Worm (Caenorhabditis elegans) whole organism, L2 larva: ENCODE results near the gene exc-5.

Source experiments
- C34F6.9 ChIP-seq: fragments of 150-350 bp; optimal IDR thresholded peaks from 2 replicates; lab custom pipeline; 2014; ENCODE audit warnings: missing biosample characterization, missing genetic modification characterization
- F13H6.1 ChIP-seq: sonication (generic microtip); optimal IDR thresholded peaks from 2 replicates; lab custom pipeline; 2016; ENCODE audit warnings: missing genetic modification characterization, missing compliant biosample characterization
- R02D3.7 ChIP-seq: fragments of 150-350 bp; optimal IDR thresholded peaks from 2 replicates; lab custom pipeline; 2014; ENCODE audit warnings: missing biosample characterization, missing genetic modification characterization
- Y55F3AM.14 ChIP-seq: fragments of 200-800 bp; sonication (Bioruptor generic); optimal IDR thresholded peaks from 2 replicates; lab custom pipeline; 2018; ENCODE audit warnings: mild to moderate bottlenecking, missing genetic modification characterization, missing compliant biosample characterization
- aly-2 ChIP-seq: fragments of 150-350 bp; optimal IDR thresholded peaks from 2 replicates; lab custom pipeline; 2014; ENCODE audit warnings: missing biosample characterization, missing genetic modification characterization
- ama-1 ChIP-seq: fragments of 150-350 bp; optimal IDR thresholded peaks from 2 replicates; lab custom pipeline; 2018; ENCODE audit warnings: inconsistent platforms
- blmp-1 ChIP-seq: sonication (generic microtip); optimal IDR thresholded peaks from 2 replicates; lab custom pipeline; 2017; ENCODE audit warnings: missing genetic modification characterization, mild to moderate bottlenecking, missing compliant biosample characterization, antibody characterized with exemption, moderate library complexity; ENCODE audit not compliant: insufficient read depth
- ceh-82 ChIP-seq: fragments of 150-350 bp; optimal IDR thresholded peaks from 2 replicates; lab custom pipeline; 2014; ENCODE audit warnings: missing biosample characterization, missing genetic modification characterization
- crh-2 ChIP-seq: sonication (generic microtip); optimal IDR thresholded peaks from 2 replicates; lab custom pipeline; 2017; ENCODE audit warnings: missing biosample characterization, missing genetic modification characterization
- dmd-4 ChIP-seq: sonication (generic microtip); optimal IDR thresholded peaks from 2 replicates; lab custom pipeline; 2017; ENCODE audit warnings: missing biosample characterization, missing genetic modification characterization
- elt-1 ChIP-seq: fragments of 150-350 bp; optimal IDR thresholded peaks from 2 replicates; lab custom pipeline; 2014; ENCODE audit warnings: missing biosample characterization, missing genetic modification characterization
- elt-3 ChIP-seq: sonication (generic microtip); optimal IDR thresholded peaks from 2 replicates; lab custom pipeline; 2017; ENCODE audit warnings: missing biosample characterization, missing genetic modification characterization
- fos-1 ChIP-seq: fragments of 150-350 bp; optimal IDR thresholded peaks from 2 replicates; lab custom pipeline; 2014; ENCODE audit warnings: missing biosample characterization, missing genetic modification characterization
- gmeb-1 ChIP-seq: fragments of 150-350 bp; optimal IDR thresholded peaks from 2 replicates; lab custom pipeline; 2014; ENCODE audit warnings: missing biosample characterization, missing genetic modification characterization
- lin-11 ChIP-seq: fragments of 150-350 bp; sonication (generic microtip); optimal IDR thresholded peaks from 2 replicates; lab custom pipeline; 2014; ENCODE audit warnings: missing biosample characterization, missing genetic modification characterization, inconsistent platforms, mixed read lengths
- lin-13 ChIP-seq: fragments of 150-350 bp; optimal IDR thresholded peaks from 2 replicates; lab custom pipeline; 2014; ENCODE audit warnings: missing biosample characterization, missing genetic modification reagents, missing genetic modification characterization
- lsy-2 ChIP-seq, 2 experiments: fragments of 150-350 bp in 1 of 2; sonication (generic microtip) in 1 of 2; optimal IDR thresholded peaks; 2 replicates each; lab custom pipeline; 2014 to 2017; ENCODE audit warnings: missing biosample characterization in 2 of 2, missing genetic modification characterization in 2 of 2
- mbf-1 ChIP-seq: sonication (generic microtip); optimal IDR thresholded peaks from 2 replicates; lab custom pipeline; 2017; ENCODE audit warnings: missing biosample characterization, missing genetic modification characterization
- nhr-11 ChIP-seq: fragments of 150-350 bp; optimal IDR thresholded peaks from 2 replicates; lab custom pipeline; 2014; ENCODE audit warnings: missing biosample characterization, missing genetic modification characterization
- nhr-12 ChIP-seq: fragments of 150-350 bp; optimal IDR thresholded peaks from 2 replicates; lab custom pipeline; 2014; ENCODE audit warnings: missing biosample characterization, missing genetic modification characterization
- nhr-129 ChIP-seq: fragments of 150-350 bp; optimal IDR thresholded peaks from 2 replicates; lab custom pipeline; 2014; ENCODE audit warnings: missing biosample characterization, missing genetic modification characterization
- nhr-21 ChIP-seq: fragments of 150-350 bp; optimal IDR thresholded peaks from 2 replicates; lab custom pipeline; 2014; ENCODE audit warnings: missing biosample characterization, missing genetic modification characterization
- nhr-23 ChIP-seq: fragments of 150-350 bp; optimal IDR thresholded peaks from 2 replicates; lab custom pipeline; 2014; ENCODE audit warnings: missing biosample characterization, missing genetic modification reagents, missing genetic modification characterization
- nhr-6 ChIP-seq: fragments of 150-350 bp; optimal IDR thresholded peaks from 2 replicates; lab custom pipeline; 2014; ENCODE audit warnings: missing biosample characterization, missing genetic modification characterization
- nhr-77 ChIP-seq: fragments of 150-350 bp; optimal IDR thresholded peaks from 2 replicates; lab custom pipeline; 2014; ENCODE audit warnings: missing biosample characterization, missing genetic modification characterization
- peb-1 ChIP-seq: fragments of 150-350 bp; optimal IDR thresholded peaks from 2 replicates; lab custom pipeline; 2014; ENCODE audit warnings: missing biosample characterization, missing genetic modification characterization
- sem-4 ChIP-seq: fragments of 150-350 bp; optimal IDR thresholded peaks from 2 replicates; lab custom pipeline; 2014; ENCODE audit warnings: missing biosample characterization, missing genetic modification reagents, missing genetic modification characterization
- skn-1 ChIP-seq: sonication (generic microtip); optimal IDR thresholded peaks from 2 replicates; lab custom pipeline; 2017; ENCODE audit warnings: missing biosample characterization, missing genetic modification characterization
- sma-9 ChIP-seq, 2 experiments: fragments of 150-350 bp in 1 of 2; sonication (generic microtip) in 1 of 2; optimal IDR thresholded peaks; 2 replicates each; lab custom pipeline; 2014 to 2016; ENCODE audit warnings: missing genetic modification characterization in 2 of 2, mild to moderate bottlenecking in 1 of 2, missing biosample characterization in 1 of 2, missing compliant biosample characterization in 1 of 2, missing genetic modification reagents in 1 of 2, moderate library complexity in 1 of 2
- unc-39 ChIP-seq: fragments of 150-350 bp; optimal IDR thresholded peaks from 2 replicates; lab custom pipeline; 2014; ENCODE audit warnings: missing biosample characterization, missing genetic modification characterization
- unc-55 ChIP-seq: fragments of 150-350 bp; sonication (generic microtip); optimal IDR thresholded peaks from 3 replicates; lab custom pipeline; 2014; ENCODE audit warnings: missing biosample characterization, missing genetic modification reagents, missing genetic modification characterization
- zag-1 ChIP-seq: fragments of 150-350 bp; optimal IDR thresholded peaks from 2 replicates; lab custom pipeline; 2014; ENCODE audit warnings: missing biosample characterization, missing genetic modification characterization
- ztf-4 ChIP-seq: fragments of 150-350 bp; optimal IDR thresholded peaks from 2 replicates; lab custom pipeline; 2014; ENCODE audit warnings: missing biosample characterization, missing genetic modification characterization

The exc-5 gene

DNA sequence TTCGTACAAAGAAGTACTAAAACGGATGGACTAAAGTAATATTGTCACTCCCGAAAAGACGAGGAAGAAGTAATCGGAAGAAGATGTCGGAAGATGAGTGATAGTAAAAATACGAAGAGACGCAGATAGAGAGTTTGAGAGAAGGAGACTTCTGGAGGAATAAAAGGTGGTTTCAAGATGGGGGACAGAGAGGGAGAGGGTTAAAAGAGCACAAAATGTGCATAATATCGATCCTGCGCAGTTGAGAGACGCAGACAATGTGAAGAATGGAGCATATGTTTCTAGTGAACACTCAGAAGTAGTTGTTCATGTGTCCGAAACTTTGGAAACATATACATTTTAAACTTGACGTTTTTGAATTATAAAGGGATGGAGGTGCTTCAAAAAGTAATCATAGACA, 51.0 kb downstream of the exc-5 start (continued):
- TF ChIP-seq C34F6.9 (tag; lab: Kevin White, UChicago) (peak; percentile 84), nhr-11 (no peak), nhr-129 (tag; lab: Kevin White, UChicago) (peak; percentile 66), mbf-1 (tag; lab: Kevin White, UChicago) (no peak), aly-2 (tag; lab: Kevin White, UChicago) (no peak), nhr-21 (no peak), ama-1 (no peak), gmeb-1 (tag; lab: Kevin White, UChicago) (no peak)

DNA sequence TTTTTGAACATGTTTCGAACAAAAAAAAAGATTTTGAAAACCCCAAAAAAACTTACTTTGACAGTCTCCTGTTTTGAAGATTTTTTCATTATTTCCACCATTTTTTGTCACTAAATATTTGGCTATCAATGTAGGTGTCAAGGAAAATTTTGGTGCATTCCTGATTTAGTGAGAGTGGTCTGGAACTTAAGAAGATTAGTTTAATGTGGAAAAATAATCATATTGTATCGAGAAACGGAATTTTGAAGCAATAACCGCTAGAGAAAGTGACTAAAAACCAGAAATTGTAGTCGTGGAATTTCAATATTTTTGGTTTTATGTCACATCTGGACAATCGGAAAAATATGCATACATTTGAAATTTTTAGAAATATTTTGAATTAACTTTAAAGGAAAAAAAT, 51.6 kb downstream of the exc-5 start, which contains the start of the genes F20C5.11 and klp-11:
TSS of gene F20C5.11 (minus strand) at position 101 of the 400 bp plus-strand sequence.
TSS of gene klp-11 (minus strand) at position 171 of the 400 bp plus-strand sequence.
- no peak for TF ChIP-seq lsy-2 (tag; optimal IDR thresholded peaks at IDR 0.05; lab: Kevin White, UChicago)
- TF ChIP-seq nhr-6 (tag; lab: Kevin White, UChicago): no peak
- no peak for TF ChIP-seq dmd-4 (tag; lab: Kevin White, UChicago)
- TF ChIP-seq elt-3 (tag; lab: Kevin White, UChicago): no peak

DNA sequence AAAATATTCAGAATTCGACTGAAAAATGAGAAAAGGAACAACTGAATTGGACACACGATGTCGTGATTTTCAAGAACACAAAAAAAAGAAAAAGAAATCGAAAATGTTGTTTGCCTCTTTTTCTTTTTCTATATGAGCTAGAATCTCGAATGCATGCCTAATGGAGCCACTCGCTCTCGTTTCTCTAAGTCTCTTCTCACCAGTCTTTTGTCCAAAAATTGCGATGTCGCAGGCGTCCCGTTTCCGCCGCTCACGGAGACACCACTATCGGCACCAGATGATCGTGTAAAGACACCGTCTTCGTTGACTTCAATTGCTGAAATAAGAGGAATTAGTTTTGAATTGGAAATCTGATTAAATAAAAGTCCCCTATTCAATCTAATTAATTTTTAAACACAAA, 54.9 kb downstream of the exc-5 start:
- TF ChIP-seq elt-3 (tag; lab: Kevin White, UChicago) (no peak), fos-1 (tag; lab: Kevin White, UChicago) (peak; percentile 26), nhr-129 (tag; lab: Kevin White, UChicago) (peak; percentile 37), nhr-23 (tag; lab: Kevin White, UChicago) (no peak), peb-1 (no peak), zag-1 (tag; lab: Kevin White, UChicago) (peak; percentile 50), lsy-2 (tag; optimal IDR thresholded peaks at IDR 0.05; lab: Kevin White, UChicago) (peak in 1 of 2 experiments; percentile 64), aly-2 (tag; lab: Kevin White, UChicago) (no peak), C34F6.9 (tag; lab: Kevin White, UChicago) (peak; percentile 54), unc-55 (peak; percentile 85), sma-9 (GFP tag; optimal IDR thresholded peaks at IDR 0.05; lab: Kevin White, UChicago) (no peak), sma-9 (tag; optimal IDR thresholded peaks at IDR 0.05; lab: Kevin White, UChicago) (no peak), lin-13 (GFP tag; lab: Kevin White, UChicago) (peak; percentile 34), nhr-77 (tag; lab: Kevin White, UChicago) (no peak), crh-2 (tag; lab: Kevin White, UChicago) (peak; percentile 50), Y55F3AM.14 (GFP tag; lab: Kevin White, UChicago) (no peak)

DNA sequence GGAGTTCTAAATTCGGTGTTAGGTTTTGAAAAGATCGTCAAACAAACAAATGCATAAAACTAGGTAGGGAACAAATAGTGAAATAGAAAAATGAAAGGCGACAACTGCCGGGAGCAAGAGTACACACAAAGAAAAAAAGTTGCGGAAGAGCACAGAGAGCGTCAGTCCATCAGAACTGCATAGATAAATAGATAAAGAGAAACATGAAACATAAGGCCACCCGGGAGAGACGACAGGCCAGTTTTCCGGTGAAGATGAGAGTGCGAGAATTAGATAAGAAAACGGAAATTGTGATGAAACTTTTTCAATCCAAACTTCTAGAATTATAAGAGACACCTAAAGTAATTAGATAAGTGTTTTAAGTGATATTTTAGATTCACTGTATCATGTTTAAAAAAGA, 55.7 kb downstream of the exc-5 start:
- TF ChIP-seq lin-11 (no peak), sma-9 (GFP tag; optimal IDR thresholded peaks at IDR 0.05; lab: Kevin White, UChicago) (peak; percentile 14), sma-9 (tag; optimal IDR thresholded peaks at IDR 0.05; lab: Kevin White, UChicago) (no peak), unc-55 (peak; percentile 12), F13H6.1 (peak; percentile 64), crh-2 (tag; lab: Kevin White, UChicago) (peak; percentile 35), nhr-129 (tag; lab: Kevin White, UChicago) (peak; percentile 26), fos-1 (tag; lab: Kevin White, UChicago) (peak; percentile 90), R02D3.7 (tag; lab: Kevin White, UChicago) (no peak), C34F6.9 (tag; lab: Kevin White, UChicago) (peak; percentile 7)
- TF ChIP-seq, all 48 proteins: peak for 7

DNA sequence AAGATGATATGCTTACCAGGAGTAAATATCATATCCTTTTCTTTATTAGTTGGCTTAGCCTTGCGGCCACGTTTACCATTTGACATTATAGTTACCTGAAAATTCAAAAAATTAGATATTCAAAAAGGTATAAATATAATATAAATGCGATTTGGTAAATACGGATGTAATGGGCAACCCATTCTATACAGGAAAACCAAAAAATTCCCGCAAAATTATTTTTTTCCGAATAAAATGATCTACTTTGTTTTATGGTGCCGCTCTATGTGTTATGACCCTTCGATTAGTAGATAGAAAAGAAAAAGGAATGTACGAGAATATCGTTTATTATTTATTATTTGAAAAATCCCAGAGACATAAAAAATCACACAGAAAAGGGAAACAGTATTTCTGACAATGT, 58.7 kb downstream of the exc-5 start, which contains the start of gene elli-1:
TSS of gene elli-1 (minus strand) at position 101 of the 400 bp plus-strand sequence.
- TF ChIP-seq nhr-21: no peak
- TF ChIP-seq lsy-2 (tag; optimal IDR thresholded peaks at IDR 0.05; lab: Kevin White, UChicago): no peak
- no peak for TF ChIP-seq nhr-12 (tag; lab: Kevin White, UChicago)
- TF ChIP-seq ceh-82: no peak
- TF ChIP-seq C34F6.9 (tag; lab: Kevin White, UChicago): no peak
- no peak for TF ChIP-seq ztf-4 (tag; lab: Kevin White, UChicago)
- no peak for TF ChIP-seq skn-1 (tag; lab: Kevin White, UChicago)
- TF ChIP-seq mbf-1 (tag; lab: Kevin White, UChicago): no peak
- TF ChIP-seq unc-39 (tag; lab: Kevin White, UChicago): no peak
- no peak for TF ChIP-seq sem-4 (tag; lab: Kevin White, UChicago)
- TF ChIP-seq nhr-129 (tag; lab: Kevin White, UChicago): no peak
- TF ChIP-seq zag-1 (tag; lab: Kevin White, UChicago): no peak
- no peak for TF ChIP-seq elt-1 (tag; lab: Kevin White, UChicago)
- TF ChIP-seq lin-11: no peak
- no peak for TF ChIP-seq blmp-1 (tag; lab: Kevin White, UChicago)
- no peak for TF ChIP-seq crh-2 (tag; lab: Kevin White, UChicago)
- TF ChIP-seq Y55F3AM.14 (GFP tag; lab: Kevin White, UChicago): no peak
- no peak for TF ChIP-seq gmeb-1 (tag; lab: Kevin White, UChicago)
